Worm (Caenorhabditis elegans): ENCODE results near the gene F07A11.4.

- TF ChIP-seq pag-3 (tag; optimal IDR thresholded peaks at IDR 0.05; ENCODE audit: borderline replicate concordance): no peak
- TF ChIP-seq ceh-34 (tag; optimal IDR thresholded peaks at IDR 0.05): no peak
- no peak for TF ChIP-seq fkh-10 (GFP tag; optimal IDR thresholded peaks at IDR 0.05)
- no peak for TF ChIP-seq ref-2 (tag; optimal IDR thresholded peaks at IDR 0.05)
- TF ChIP-seq ets-4 (tag; optimal IDR thresholded peaks at IDR 0.05): no peak
- no peak for TF ChIP-seq ceh-6 (GFP tag; optimal IDR thresholded peaks at IDR 0.05)
- TF ChIP-seq Y22D7AL.16 (tag; optimal IDR thresholded peaks at IDR 0.05): no peak
- no peak for TF ChIP-seq pha-4 (tag; optimal IDR thresholded peaks at IDR 0.05)
- TF ChIP-seq ama-1 (optimal IDR thresholded peaks at IDR 0.05): no peak
- TF ChIP-seq nfya-1 (tag; optimal IDR thresholded peaks at IDR 0.05): no peak
- TF ChIP-seq ceh-19 (GFP tag; optimal IDR thresholded peaks at IDR 0.05): no peak
- TF ChIP-seq dve-1 (tag; optimal IDR thresholded peaks at IDR 0.05): no peak
- TF ChIP-seq elt-2 (tag; optimal IDR thresholded peaks at IDR 0.05): no peak
- TF ChIP-seq elt-4 (tag; optimal IDR thresholded peaks at IDR 0.05): no peak
Observed at ce11 chrII:11649239-11649638, 48.4 kb downstream of the F07A11.4 start.
